Fruit fly (Drosophila melanogaster) whole organism, wandering third instar larva: ENCODE measurements around the gene CG13377.

Experiments
- Abd-B ChIP-seq: fragments of >200 bp; optimal IDR thresholded peaks from 2 replicates; lab custom pipeline; 2017; ENCODE audit warnings: missing biosample characterization, missing genetic modification characterization
- CG32264 ChIP-seq: fragments of 200-800 bp; sonication (Bioruptor generic); optimal IDR thresholded peaks from 2 replicates; lab custom pipeline; 2016; ENCODE audit warnings: missing biosample characterization, missing genetic modification characterization
- CG9705 ChIP-seq: fragments of 200-800 bp; sonication (Bioruptor generic); optimal IDR thresholded peaks from 2 replicates; lab custom pipeline; 2018; ENCODE audit warnings: missing biosample characterization, mild to moderate bottlenecking, missing genetic modification characterization
- CrebA ChIP-seq: fragments of 200-800 bp; sonication (Bioruptor generic); optimal IDR thresholded peaks from 2 replicates; lab custom pipeline; 2016; ENCODE audit warnings: missing biosample characterization, mild to moderate bottlenecking, missing genetic modification characterization, borderline replicate concordance
- Dfd ChIP-seq: fragments of >200 bp; optimal IDR thresholded peaks from 2 replicates; lab custom pipeline; 2017; ENCODE audit warnings: missing biosample characterization, missing genetic modification characterization
- Dif ChIP-seq: fragments of 200-275, 200-300 bp; sonication (Bioruptor generic); optimal IDR thresholded peaks from 2 replicates; lab custom pipeline; 2018; ENCODE audit warnings: missing biosample characterization, missing genetic modification characterization; ENCODE audit not compliant: partially characterized antibody
- GATAd ChIP-seq: sonication (Bioruptor generic); optimal IDR thresholded peaks from 2 replicates; lab custom pipeline; 2016; ENCODE audit warnings: missing biosample characterization, missing genetic modification characterization
- HLH106 ChIP-seq: fragments of 200-800 bp; optimal IDR thresholded peaks from 3 replicates; lab custom pipeline; 2019; ENCODE audit warnings: missing biosample characterization, mild to moderate bottlenecking, missing genetic modification characterization, moderate library complexity
- Hnf4 ChIP-seq: fragments of 200-800 bp; sonication (Bioruptor generic); optimal IDR thresholded peaks from 2 replicates; lab custom pipeline; 2016; ENCODE audit warnings: missing biosample characterization, mild to moderate bottlenecking, missing genetic modification characterization
- Hr78 ChIP-seq: fragments of >200 bp; optimal IDR thresholded peaks from 2 replicates; lab custom pipeline; 2017; ENCODE audit warnings: missing biosample characterization, missing genetic modification characterization
- Hr83 ChIP-seq: fragments of 200-300 bp; sonication (Bioruptor generic); optimal IDR thresholded peaks from 2 replicates; lab custom pipeline; 2016; ENCODE audit warnings: missing biosample characterization, mild to moderate bottlenecking, missing genetic modification characterization, moderate library complexity; ENCODE audit not compliant: poor library complexity, severe bottlenecking
- N ChIP-seq: fragments of >200 bp; optimal IDR thresholded peaks from 2 replicates; lab custom pipeline; 2018; ENCODE audit warnings: missing biosample characterization, missing external identifiers, missing genetic modification characterization
- OdsH ChIP-seq: fragments of 200-800 bp; sonication (Bioruptor generic); optimal IDR thresholded peaks from 2 replicates; lab custom pipeline; 2016; ENCODE audit warnings: missing biosample characterization, mild to moderate bottlenecking, missing genetic modification characterization
- Rel ChIP-seq, 2 experiments: fragments of 200-800 bp; sonication (Bioruptor generic) in 1 of 2; optimal IDR thresholded peaks; 2 replicates in 1 of 2; 3 replicates in 1 of 2; lab custom pipeline; 2016 to 2019; ENCODE audit warnings: mild to moderate bottlenecking in 2 of 2, missing biosample characterization in 2 of 2, missing genetic modification characterization in 2 of 2, moderate library complexity in 1 of 2
- br ChIP-seq: fragments of 200-800 bp; sonication (Bioruptor generic); optimal IDR thresholded peaks from 2 replicates; lab custom pipeline; 2016; ENCODE audit warnings: missing biosample characterization, missing genetic modification characterization
- brk ChIP-seq: fragments of 200-800 bp; sonication (Bioruptor generic); optimal IDR thresholded peaks from 2 replicates; lab custom pipeline; 2016; ENCODE audit warnings: missing biosample characterization, mild to moderate bottlenecking, missing genetic modification characterization
- dl ChIP-seq, 2 experiments: fragments of 175-275, 200-275 bp in 1 of 2; fragments of 200-275 bp in 1 of 2; sonication (Bioruptor generic); optimal IDR thresholded peaks; lab custom pipeline; 2018; ENCODE audit warnings: mild to moderate bottlenecking in 2 of 2, missing biosample characterization in 2 of 2, missing genetic modification characterization in 2 of 2, moderate library complexity in 2 of 2; ENCODE audit not compliant: partially characterized antibody in 2 of 2, insufficient read depth in 1 of 2
- dmrt93B ChIP-seq: fragments of 200-800 bp; sonication (Bioruptor generic); optimal IDR thresholded peaks from 2 replicates; lab custom pipeline; 2018; ENCODE audit warnings: missing biosample characterization, mild to moderate bottlenecking, missing genetic modification characterization
- foxo ChIP-seq, 2 experiments: fragments of 200-800 bp; sonication (Bioruptor generic); optimal IDR thresholded peaks; 2 replicates in 1 of 2; 3 replicates in 1 of 2; lab custom pipeline; 2016 to 2017; ENCODE audit warnings: missing biosample characterization in 2 of 2, missing genetic modification characterization in 2 of 2
- fru ChIP-seq: fragments of 200-800 bp; sonication (Bioruptor generic); optimal IDR thresholded peaks from 3 replicates; lab custom pipeline; 2016; ENCODE audit warnings: missing biosample characterization, mild to moderate bottlenecking, missing genetic modification characterization
- h ChIP-seq: fragments of 200-800 bp; sonication (Bioruptor generic); optimal IDR thresholded peaks from 3 replicates; lab custom pipeline; 2016; ENCODE audit warnings: missing biosample characterization, mild to moderate bottlenecking, missing genetic modification characterization
- lola ChIP-seq: fragments of >200 bp; optimal IDR thresholded peaks from 2 replicates; lab custom pipeline; 2017; ENCODE audit warnings: missing biosample characterization, missing genetic modification characterization
- pan ChIP-seq: fragments of >200 bp; optimal IDR thresholded peaks from 2 replicates; lab custom pipeline; 2017
- rgr ChIP-seq: fragments of 200-800 bp; sonication (Bioruptor generic); optimal IDR thresholded peaks from 3 replicates; lab custom pipeline; 2016; ENCODE audit warnings: missing biosample characterization, mild to moderate bottlenecking, missing genetic modification characterization
- sage ChIP-seq: fragments of 200-800 bp; sonication (Bioruptor generic); optimal IDR thresholded peaks from 2 replicates; lab custom pipeline; 2016; ENCODE audit warnings: missing biosample characterization, mild to moderate bottlenecking, missing genetic modification characterization
- sv ChIP-seq: fragments of 200-800 bp; sonication (Bioruptor generic); optimal IDR thresholded peaks from 3 replicates; lab custom pipeline; 2016; ENCODE audit warnings: missing biosample characterization, missing genetic modification characterization
- tai ChIP-seq: sonication (Bioruptor generic); optimal IDR thresholded peaks from 2 replicates; lab custom pipeline; 2016; ENCODE audit warnings: missing biosample characterization, missing genetic modification characterization
- usp ChIP-seq: fragments of >200 bp; optimal IDR thresholded peaks from 2 replicates; lab custom pipeline; 2017; ENCODE audit warnings: missing biosample characterization, missing genetic modification characterization
- woc ChIP-seq: sonication (Bioruptor generic); optimal IDR thresholded peaks from 2 replicates; lab custom pipeline; 2016; ENCODE audit warnings: missing biosample characterization, mild to moderate bottlenecking, missing genetic modification characterization

Gene CG13377

DNA sequence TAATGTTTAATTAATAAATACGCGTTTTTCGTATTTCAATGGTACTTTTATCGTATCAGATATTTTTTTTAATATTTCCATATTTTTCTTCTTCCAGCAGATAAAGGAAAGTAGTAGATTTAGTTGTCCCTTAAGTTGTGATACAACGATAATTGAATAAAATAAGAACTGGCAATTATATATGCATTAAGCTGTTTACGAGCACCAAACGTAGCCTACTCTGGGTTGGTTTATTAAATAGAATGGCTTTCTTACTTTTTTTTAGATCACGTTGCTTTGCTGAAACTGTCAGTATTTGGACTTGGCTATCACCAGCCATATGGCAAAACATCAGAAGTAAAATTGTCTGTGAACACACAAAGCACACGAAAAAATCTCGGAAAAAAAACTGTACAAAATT is 43.6 kb upstream of the CG13377 start, which contains the start of gene CG12470:
Gene CG12470 (plus strand): TSS at position 301 of the 400 bp plus-strand sequence.
- no peak for TF ChIP-seq N (GFP tag; lab: Kevin White, UChicago)
- no peak for TF ChIP-seq usp (GFP tag; lab: Kevin White, UChicago)
- no peak for TF ChIP-seq Rel (GFP tag; optimal IDR thresholded peaks at IDR 0.05; lab: Kevin White, UChicago)
- no peak for TF ChIP-seq Rel (tag; optimal IDR thresholded peaks at IDR 0.05; lab: Kevin White, UChicago)
- TF ChIP-seq sage = no peak
- TF ChIP-seq foxo (GFP tag; optimal IDR thresholded peaks at IDR 0.05; lab: Kevin White, UChicago) = no peak
- TF ChIP-seq Hr78 (GFP tag; lab: Kevin White, UChicago) = no peak
- TF ChIP-seq dl (GFP tag; optimal IDR thresholded peaks at IDR 0.05; lab: Kevin White, UChicago; ENCODE audit: insufficient read depth in 1 of 2, partially characterized antibody in 2 of 2) = no peak
- no peak for TF ChIP-seq Hr83
- no peak for TF ChIP-seq Dif (GFP tag; lab: Kevin White, UChicago)
- TF ChIP-seq Abd-B (GFP tag; lab: Kevin White, UChicago) = no peak
- no peak for TF ChIP-seq dmrt93B (GFP tag; lab: Kevin White, UChicago)
- TF ChIP-seq Hnf4 (GFP tag; lab: Kevin White, UChicago) = no peak
- no peak for TF ChIP-seq pan (lab: Kevin White, UChicago)
- TF ChIP-seq CG9705 (GFP tag; lab: Kevin White, UChicago) = no peak
- no peak for TF ChIP-seq CrebA
- no peak for TF ChIP-seq OdsH (GFP tag; lab: Kevin White, UChicago)
- no peak for TF ChIP-seq CG32264 (GFP tag; lab: Kevin White, UChicago)
- TF ChIP-seq br (GFP tag; lab: Kevin White, UChicago) = no peak
- no peak for TF ChIP-seq h (GFP tag; lab: Kevin White, UChicago)
- no peak for TF ChIP-seq Dfd (GFP tag; lab: Kevin White, UChicago)

- TF ChIP-seq dl (GFP tag; optimal IDR thresholded peaks at IDR 0.05; lab: Kevin White, UChicago; ENCODE audit: insufficient read depth in 1 of 2, partially characterized antibody in 2 of 2) (no peak), GATAd (GFP tag; lab: Kevin White, UChicago) (no peak), Abd-B (GFP tag; lab: Kevin White, UChicago) (no peak), CG32264 (GFP tag; lab: Kevin White, UChicago) (no peak), Rel (GFP tag; optimal IDR thresholded peaks at IDR 0.05; lab: Kevin White, UChicago) (no peak), Rel (tag; optimal IDR thresholded peaks at IDR 0.05; lab: Kevin White, UChicago) (no peak), woc (GFP tag; lab: Kevin White, UChicago) (no peak), rgr (GFP tag; lab: Kevin White, UChicago) (no peak), OdsH (GFP tag; lab: Kevin White, UChicago) (no peak), Hr78 (GFP tag; lab: Kevin White, UChicago) (no peak), brk (GFP tag; lab: Kevin White, UChicago) (no peak), Hnf4 (GFP tag; lab: Kevin White, UChicago) (no peak), tai (GFP tag; lab: Kevin White, UChicago) (no peak), HLH106 (no peak), sage (no peak), CrebA (no peak)
These were observed 31.0 kb upstream of the CG13377 start, which contains the start of gene CG13375 for dm6 chrX:294839-295238. TSS of gene CG13375 (minus strand) at chrX:294962.

- peak; percentile 34 for TF ChIP-seq rgr (GFP tag; lab: Kevin White, UChicago)
- peak in 1 of 2 experiments; percentile 16 for TF ChIP-seq foxo (GFP tag; optimal IDR thresholded peaks at IDR 0.05; lab: Kevin White, UChicago)
- TF ChIP-seq OdsH (GFP tag; lab: Kevin White, UChicago) = peak; percentile 20
- TF ChIP-seq woc (GFP tag; lab: Kevin White, UChicago) = no peak
- peak; percentile 8 for TF ChIP-seq fru (GFP tag; lab: Kevin White, UChicago)
- peak; percentile 1 for TF ChIP-seq h (GFP tag; lab: Kevin White, UChicago)
- TF ChIP-seq Dif (GFP tag; lab: Kevin White, UChicago) = no peak
These were observed 29.5 kb upstream of the CG13377 start for dm6 chrX:293254-293653.

DNA sequence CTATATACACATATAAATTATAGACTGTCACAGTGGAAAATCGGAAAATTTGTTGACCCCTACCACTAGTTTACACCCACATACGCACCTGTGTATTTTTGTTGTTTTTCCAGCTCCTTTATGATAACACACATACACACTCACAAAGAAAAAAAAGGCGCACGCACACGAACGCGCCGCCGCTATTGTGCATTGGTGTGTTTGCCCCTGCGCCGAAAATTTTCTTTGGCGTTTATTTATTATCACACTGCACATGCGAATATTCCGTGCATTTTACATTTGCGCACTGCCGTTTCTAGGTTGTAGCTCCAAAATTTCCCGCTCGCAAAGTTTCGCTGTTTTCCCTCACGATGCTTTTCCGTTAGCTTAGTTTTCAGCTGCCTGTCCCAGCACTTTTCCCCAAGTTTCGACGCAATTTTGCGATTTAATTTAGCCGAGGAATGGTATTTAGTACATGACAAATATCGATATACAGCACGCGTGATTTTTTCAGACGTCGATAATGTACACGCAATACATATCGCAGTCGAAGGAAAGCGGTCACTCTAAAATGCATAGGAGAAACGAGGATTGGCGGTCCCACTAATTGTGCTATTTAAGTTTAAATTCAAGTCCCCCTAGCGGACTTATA is 15.4 kb upstream of the CG13377 start, which contains the start of the genes CG3777 and ewg:
Gene CG3777 (plus strand): TSS at position 607 of the 631 bp plus-strand sequence.
Gene ewg (minus strand): TSS at position 622 of the 631 bp plus-strand sequence.
- TF ChIP-seq Hr83 (peak; percentile 25), sv (GFP tag; lab: Kevin White, UChicago) (no peak), tai (GFP tag; lab: Kevin White, UChicago) (no peak), lola (no peak), Rel (GFP tag; optimal IDR thresholded peaks at IDR 0.05; lab: Kevin White, UChicago) (no peak), Rel (tag; optimal IDR thresholded peaks at IDR 0.05; lab: Kevin White, UChicago) (peak; percentile 40), h (GFP tag; lab: Kevin White, UChicago) (peak; percentile 30)
